Worm (Caenorhabditis elegans) whole organism, L1 larva: ENCODE measurements around the gene gcy-33.

Experiments used
- C04F5.9 ChIP-seq: sonication (generic microtip); optimal IDR thresholded peaks from 2 replicates; lab custom pipeline; 2016; ENCODE audit warnings: missing genetic modification characterization, missing compliant biosample characterization
- C16A3.4 ChIP-seq: fragments of 150-350 bp; optimal IDR thresholded peaks from 2 replicates; lab custom pipeline; 2014; ENCODE audit warnings: missing biosample characterization, missing genetic modification characterization
- F16B12.6 ChIP-seq: fragments of 150-350 bp; optimal IDR thresholded peaks from 2 replicates; lab custom pipeline; 2014; ENCODE audit warnings: missing biosample characterization, missing genetic modification characterization
- Y116A8C.19 ChIP-seq: sonication (generic microtip); optimal IDR thresholded peaks from 2 replicates; lab custom pipeline; 2016; ENCODE audit warnings: missing compliant biosample characterization, missing genetic modification characterization, borderline replicate concordance
- aha-1 ChIP-seq: fragments of 150-350 bp; optimal IDR thresholded peaks from 2 replicates; lab custom pipeline; 2014; ENCODE audit warnings: missing biosample characterization, missing genetic modification characterization
- aly-2 ChIP-seq: fragments of 150-350 bp; optimal IDR thresholded peaks from 2 replicates; lab custom pipeline; 2014; ENCODE audit warnings: missing biosample characterization, missing genetic modification characterization
- ceh-8 ChIP-seq: fragments of 200-800 bp; sonication (Bioruptor generic); optimal IDR thresholded peaks from 2 replicates; lab custom pipeline; 2018; ENCODE audit warnings: mild to moderate bottlenecking, missing genetic modification characterization, moderate library complexity, missing compliant biosample characterization
- ceh-88 ChIP-seq: fragments of 200-800 bp; sonication (Bioruptor generic); IDR thresholded peaks from 2 replicates; pipeline ENCODE4 v1.3.6; 2022; ENCODE audit warnings: missing genetic modification characterization, missing compliant biosample characterization
- ceh-90 ChIP-seq: sonication (generic microtip); optimal IDR thresholded peaks from 2 replicates; lab custom pipeline; 2016; ENCODE audit warnings: missing genetic modification characterization, missing compliant biosample characterization
- egl-27 ChIP-seq, 2 experiments: fragments of 150-350 bp in 1 of 2; sonication (generic microtip); optimal IDR thresholded peaks; 3 replicates each; lab custom pipeline; 2017 to 2018; ENCODE audit warnings: missing biosample characterization in 2 of 2, missing genetic modification characterization in 2 of 2, missing genetic modification reagents in 2 of 2
- elt-2 ChIP-seq: sonication (generic microtip); optimal IDR thresholded peaks from 2 replicates; lab custom pipeline; 2016; ENCODE audit warnings: missing genetic modification characterization, mild to moderate bottlenecking, inconsistent platforms, missing compliant biosample characterization, missing genetic modification reagents
- elt-3 ChIP-seq, 6 experiments: fragments of 150-350 bp in 1 of 6; sonication (generic microtip); optimal IDR thresholded peaks; 2 replicates each; lab custom pipeline; 2017 to 2018; ENCODE audit warnings: missing biosample characterization in 6 of 6, missing genetic modification characterization in 6 of 6, inconsistent platforms in 1 of 6
- ets-5 ChIP-seq: fragments of 200-800 bp; sonication (Bioruptor generic); IDR thresholded peaks from 2 replicates; pipeline ENCODE4 v1.3.6; 2022; ENCODE audit warnings: missing genetic modification characterization, missing compliant biosample characterization
- fkh-10 ChIP-seq: sonication (generic microtip); optimal IDR thresholded peaks from 2 replicates; lab custom pipeline; 2017; ENCODE audit warnings: missing biosample characterization, missing genetic modification reagents, missing genetic modification characterization
- fos-1 ChIP-seq: fragments of 150-350 bp; optimal IDR thresholded peaks from 2 replicates; lab custom pipeline; 2014; ENCODE audit warnings: missing biosample characterization, missing genetic modification characterization
- hlh-17 ChIP-seq: fragments of 200-800 bp; sonication (Bioruptor generic); optimal IDR thresholded peaks from 2 replicates; lab custom pipeline; 2018; ENCODE audit warnings: missing genetic modification characterization, mild to moderate bottlenecking, missing compliant biosample characterization, moderate library complexity, borderline replicate concordance
- hlh-4 ChIP-seq: sonication (generic microtip); optimal IDR thresholded peaks from 2 replicates; lab custom pipeline; 2016; ENCODE audit warnings: mild to moderate bottlenecking, missing genetic modification characterization, missing compliant biosample characterization
- hpl-2 ChIP-seq: fragments of 150-350 bp; optimal IDR thresholded peaks from 2 replicates; lab custom pipeline; 2014; ENCODE audit warnings: missing biosample characterization, missing genetic modification reagents, missing genetic modification characterization
- isw-1 ChIP-seq: fragments of 200-800 bp; sonication (Bioruptor generic); IDR thresholded peaks from 2 replicates; pipeline ENCODE4 v1.3.6; 2022; ENCODE audit warnings: missing genetic modification characterization, missing compliant biosample characterization
- lin-13 ChIP-seq: fragments of 150-350 bp; optimal IDR thresholded peaks from 2 replicates; lab custom pipeline; 2014; ENCODE audit warnings: missing biosample characterization, missing genetic modification reagents, missing genetic modification characterization
- lin-15B ChIP-seq: fragments of 150-350 bp; sonication (generic microtip); optimal IDR thresholded peaks from 3 replicates; lab custom pipeline; 2014; ENCODE audit warnings: missing biosample characterization, missing genetic modification characterization
- lin-39 ChIP-seq: fragments of 150-350 bp; optimal IDR thresholded peaks from 2 replicates; lab custom pipeline; 2014; ENCODE audit warnings: missing biosample characterization, missing genetic modification reagents, missing genetic modification characterization
- lir-3 ChIP-seq: sonication (generic microtip); optimal IDR thresholded peaks from 2 replicates; lab custom pipeline; 2016; ENCODE audit warnings: mild to moderate bottlenecking, missing genetic modification characterization, moderate library complexity, missing compliant biosample characterization; ENCODE audit not compliant: poor library complexity
- mdl-1 ChIP-seq, 2 experiments: fragments of 150-350 bp; optimal IDR thresholded peaks; 2 replicates each; lab custom pipeline; 2014 to 2017; ENCODE audit warnings: missing biosample characterization in 2 of 2, missing genetic modification characterization in 2 of 2, inconsistent platforms in 1 of 2
- mef-2 ChIP-seq: fragments of 150-350 bp; optimal IDR thresholded peaks from 2 replicates; lab custom pipeline; 2014; ENCODE audit warnings: missing biosample characterization, missing genetic modification characterization
- nhr-71 ChIP-seq: sonication (generic microtip); optimal IDR thresholded peaks from 2 replicates; lab custom pipeline; 2016; ENCODE audit warnings: mild to moderate bottlenecking, missing genetic modification characterization, moderate library complexity, missing compliant biosample characterization
- nhr-76 ChIP-seq: sonication (generic microtip); optimal IDR thresholded peaks from 2 replicates; lab custom pipeline; 2017; ENCODE audit warnings: missing biosample characterization, missing genetic modification characterization
- nhr-85 ChIP-seq: sonication (generic microtip); peaks from one replicate; lab custom pipeline; 2016; ENCODE audit warnings: missing genetic modification characterization, inconsistent platforms, missing compliant biosample characterization
- nhr-90 ChIP-seq: sonication (generic microtip); optimal IDR thresholded peaks from 2 replicates; lab custom pipeline; 2016; ENCODE audit warnings: mild to moderate bottlenecking, missing genetic modification characterization, missing compliant biosample characterization; ENCODE audit not compliant: poor library complexity
- pag-3 ChIP-seq: sonication (generic microtip); optimal IDR thresholded peaks from 2 replicates; lab custom pipeline; 2017; ENCODE audit warnings: missing genetic modification characterization, mild to moderate bottlenecking, missing compliant biosample characterization, antibody characterized with exemption, borderline replicate concordance; ENCODE audit not compliant: insufficient read depth
- rnt-1 ChIP-seq: sonication (generic microtip); optimal IDR thresholded peaks from 2 replicates; lab custom pipeline; 2016; ENCODE audit warnings: mild to moderate bottlenecking, missing genetic modification characterization, moderate library complexity, missing compliant biosample characterization
- snpc-4 ChIP-seq: fragments of 150-350 bp; optimal IDR thresholded peaks from 2 replicates; lab custom pipeline; 2014; ENCODE audit warnings: missing biosample characterization, missing genetic modification characterization
- sox-4 ChIP-seq: sonication (generic microtip); optimal IDR thresholded peaks from 2 replicates; lab custom pipeline; 2016; ENCODE audit warnings: missing genetic modification characterization, missing compliant biosample characterization
- sptf-1 ChIP-seq: fragments of 150-350 bp; optimal IDR thresholded peaks from 2 replicates; lab custom pipeline; 2014; ENCODE audit warnings: missing biosample characterization, missing genetic modification characterization
- sup-37 ChIP-seq: fragments of 200-800 bp; sonication (Bioruptor generic); optimal IDR thresholded peaks from 2 replicates; lab custom pipeline; 2018; ENCODE audit warnings: mild to moderate bottlenecking, missing genetic modification characterization, missing compliant biosample characterization
- swsn-7 ChIP-seq: sonication (generic microtip); optimal IDR thresholded peaks from 2 replicates; lab custom pipeline; 2016; ENCODE audit warnings: missing genetic modification characterization, missing compliant biosample characterization
- tbx-2 ChIP-seq: sonication (generic microtip); optimal IDR thresholded peaks from 2 replicates; lab custom pipeline; 2016; ENCODE audit warnings: missing genetic modification characterization, missing compliant biosample characterization
- tlp-1 ChIP-seq: fragments of 150-350 bp; optimal IDR thresholded peaks from 2 replicates; lab custom pipeline; 2014; ENCODE audit warnings: missing biosample characterization, missing genetic modification characterization
- xbp-1 ChIP-seq: sonication (generic microtip); optimal IDR thresholded peaks from 2 replicates; lab custom pipeline; 2016; ENCODE audit warnings: missing genetic modification characterization, missing compliant biosample characterization
- ztf-4 ChIP-seq: fragments of 150-350 bp; optimal IDR thresholded peaks from 2 replicates; lab custom pipeline; 2014; ENCODE audit warnings: missing biosample characterization, missing genetic modification characterization

The gcy-33 gene

ce11 chrV:12001747-12002456, at the start of gene gcy-33 (continued):
- TF ChIP-seq pag-3 (tag; lab: Kevin White, UChicago) (no peak), nhr-76 (peak; percentile 24), ceh-8 (GFP tag; lab: Kevin White, UChicago) (peak; percentile 75), lin-39 (tag; lab: Kevin White, UChicago) (no peak), isw-1 (GFP tag; lab: Robert Waterston, UW) (no peak), elt-2 (peak; percentile 98), nhr-85 (tag; lab: Kevin White, UChicago) (peak; percentile 83), sox-4 (tag; lab: Kevin White, UChicago) (peak; percentile 71), egl-27 (tag; optimal IDR thresholded peaks at IDR 0.05; lab: Kevin White, UChicago) (no peak), tlp-1 (peak; percentile 62), aly-2 (tag; lab: Kevin White, UChicago) (peak; percentile 75), sptf-1 (no peak), F16B12.6 (tag; lab: Kevin White, UChicago) (peak; percentile 25), lin-13 (GFP tag; lab: Kevin White, UChicago) (peak; percentile 44), sup-37 (no peak), fkh-10 (GFP tag; lab: Kevin White, UChicago) (peak; percentile 18), ceh-88 (GFP tag; lab: Robert Waterston, UW) (0 out of 2 replicates have a peak, but pooled peaks have one; percentile 30), xbp-1 (tag; lab: Kevin White, UChicago) (peak; percentile 83), ets-5 (no peak), lin-15B (tag; lab: Kevin White, UChicago) (no peak), C16A3.4 (tag; lab: Kevin White, UChicago) (peak; percentile 81), swsn-7 (peak; percentile 88), hlh-4 (tag; lab: Kevin White, UChicago) (no peak), nhr-71 (tag; lab: Kevin White, UChicago) (peak; percentile 87), hlh-17 (GFP tag; lab: Kevin White, UChicago) (no peak), Y116A8C.19 (no peak), ztf-4 (peak; percentile 58), elt-3 (tag; optimal IDR thresholded peaks at IDR 0.05; lab: Kevin White, UChicago) (peak in 5 of 6 experiments; percentile 17 to 58 (median 43)), tbx-2 (tag; lab: Kevin White, UChicago) (peak; percentile 76), C04F5.9 (tag; lab: Kevin White, UChicago) (peak; percentile 8), ceh-90 (tag; lab: Kevin White, UChicago) (no peak), aha-1 (tag; lab: Kevin White, UChicago) (no peak), lir-3 (peak; percentile 56)

- TF ChIP-seq mef-2 (tag; lab: Kevin White, UChicago) (no peak), egl-27 (tag; optimal IDR thresholded peaks at IDR 0.05; lab: Kevin White, UChicago) (no peak), ceh-88 (GFP tag; lab: Robert Waterston, UW) (no peak), fos-1 (tag; lab: Kevin White, UChicago) (no peak), nhr-76 (no peak), rnt-1 (tag; lab: Kevin White, UChicago) (no peak), nhr-90 (tag; lab: Kevin White, UChicago) (no peak), hpl-2 (no peak), mdl-1 (tag; optimal IDR thresholded peaks at IDR 0.05; lab: Kevin White, UChicago) (no peak), snpc-4 (no peak), sup-37 (no peak), aha-1 (tag; lab: Kevin White, UChicago) (no peak)
- TF ChIP-seq, all 84 proteins: peak for 0
These were observed 46.8 kb upstream of the gcy-33 start, which contains the start of gene dars-2 for ce11 chrV:12048445-12048844. Gene dars-2, plus strand, starts transcription at chrV:12048745.
